Worm (Caenorhabditis elegans): ENCODE results near the gene H13N06.7.

H13N06.7 gene

DNA sequence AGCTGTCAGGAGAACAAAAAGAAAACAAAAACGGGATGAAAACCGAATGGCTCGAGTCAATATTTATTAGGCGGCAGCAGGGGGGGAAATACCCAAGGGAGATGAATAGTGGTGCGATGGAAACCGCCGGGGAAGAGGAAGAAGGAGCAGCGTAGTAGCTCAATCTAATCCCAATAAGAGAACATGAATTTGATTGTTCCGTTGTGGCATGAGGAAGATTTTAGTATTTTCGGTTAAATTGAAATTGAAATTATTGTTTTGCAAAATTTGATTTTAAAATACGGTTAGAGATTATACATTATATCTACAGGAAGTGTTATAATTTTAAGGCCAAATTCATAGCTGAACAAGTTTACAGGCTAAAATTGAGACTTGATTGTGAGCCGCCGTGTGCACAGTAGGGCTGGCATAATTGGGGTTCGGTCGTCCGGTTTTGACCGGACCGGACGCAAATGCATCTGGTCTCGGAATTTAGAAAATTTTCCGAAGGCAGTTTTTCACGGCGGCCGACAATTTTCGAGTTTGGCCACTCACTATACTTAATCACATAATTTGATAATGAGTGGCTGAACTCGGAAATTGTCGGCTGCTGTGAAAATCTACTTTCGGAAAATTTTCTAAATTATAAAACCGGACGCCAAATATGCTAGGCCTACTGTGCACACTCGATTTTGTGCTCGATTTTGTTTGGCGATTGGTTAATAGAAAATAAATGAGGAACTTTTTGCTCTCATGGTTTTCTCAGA, 49.3 kb downstream of the H13N06.7 start:
- TF ChIP-seq pes-1 (GFP tag; IDR thresholded peaks at IDR 0.05) (no peak), tbx-37 (GFP tag; conservative IDR thresholded peaks at IDR 0.05) (no peak), B0310.2 (tag; optimal IDR thresholded peaks at IDR 0.05) (no peak), tra-4 (tag; optimal IDR thresholded peaks at IDR 0.05) (no peak), hmbx-1 (tag; optimal IDR thresholded peaks at IDR 0.05) (no peak), scrt-1 (GFP tag; IDR thresholded peaks at IDR 0.05) (no peak), sea-1 (GFP tag; conservative IDR thresholded peaks at IDR 0.05) (no peak), aly-1 (tag; optimal IDR thresholded peaks at IDR 0.05) (no peak), F13C5.2 (tag; optimal IDR thresholded peaks at IDR 0.05) (no peak), tbx-11 (GFP tag; IDR thresholded peaks at IDR 0.05) (no peak), ceh-13 (GFP tag; optimal IDR thresholded peaks at IDR 0.05) (no peak), ets-7 (tag; optimal IDR thresholded peaks at IDR 0.05) (no peak), ama-1 (optimal IDR thresholded peaks at IDR 0.05) (no peak), ceh-36 (tag; optimal IDR thresholded peaks at IDR 0.05) (no peak), hmg-4 (GFP tag; optimal IDR thresholded peaks at IDR 0.05) (no peak), hnd-1 (tag; optimal IDR thresholded peaks at IDR 0.05) (no peak)

DNA sequence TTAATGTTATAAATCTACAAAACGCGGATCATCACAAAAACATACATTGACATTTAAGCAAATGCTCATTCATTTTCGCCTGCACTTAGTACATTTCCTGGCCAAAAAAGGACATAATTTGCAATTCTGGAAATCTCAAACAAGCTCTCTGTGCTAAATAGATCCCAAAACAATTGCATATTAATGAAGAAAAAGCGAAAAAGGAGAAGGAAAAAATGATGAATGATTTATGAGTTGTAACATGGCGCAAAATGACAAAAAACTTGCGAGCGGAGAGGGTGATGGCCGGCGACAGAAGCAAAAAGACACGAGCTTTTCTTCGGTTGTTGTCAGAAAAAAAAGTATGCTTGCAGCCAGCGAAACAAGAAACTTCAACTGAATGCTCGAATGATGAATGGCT, 52.0 kb downstream of the H13N06.7 start:
- TF ChIP-seq tbx-37 (GFP tag; conservative IDR thresholded peaks at IDR 0.05) (no peak), sea-1 (GFP tag; conservative IDR thresholded peaks at IDR 0.05) (no peak), hnd-1 (tag; optimal IDR thresholded peaks at IDR 0.05) (no peak), ama-1 (optimal IDR thresholded peaks at IDR 0.05) (no peak), hmbx-1 (tag; optimal IDR thresholded peaks at IDR 0.05) (no peak), tra-4 (tag; optimal IDR thresholded peaks at IDR 0.05) (no peak), ceh-36 (tag; optimal IDR thresholded peaks at IDR 0.05) (no peak), B0310.2 (tag; optimal IDR thresholded peaks at IDR 0.05) (no peak), scrt-1 (GFP tag; IDR thresholded peaks at IDR 0.05) (no peak), tbx-11 (GFP tag; IDR thresholded peaks at IDR 0.05) (no peak)

Measured in whole organism, early embryonic.